Fruit fly (Drosophila melanogaster) whole organism, larva: ENCODE measurements around the gene CG34263.

Experiments
- noc ChIP-seq: fragments of 200-800 bp; sonication (Bioruptor generic); optimal IDR thresholded peaks from 3 replicates; lab custom pipeline; 2019; ENCODE audit warnings: missing biosample characterization, mild to moderate bottlenecking, missing genetic modification characterization, moderate library complexity

Gene CG34263

DNA sequence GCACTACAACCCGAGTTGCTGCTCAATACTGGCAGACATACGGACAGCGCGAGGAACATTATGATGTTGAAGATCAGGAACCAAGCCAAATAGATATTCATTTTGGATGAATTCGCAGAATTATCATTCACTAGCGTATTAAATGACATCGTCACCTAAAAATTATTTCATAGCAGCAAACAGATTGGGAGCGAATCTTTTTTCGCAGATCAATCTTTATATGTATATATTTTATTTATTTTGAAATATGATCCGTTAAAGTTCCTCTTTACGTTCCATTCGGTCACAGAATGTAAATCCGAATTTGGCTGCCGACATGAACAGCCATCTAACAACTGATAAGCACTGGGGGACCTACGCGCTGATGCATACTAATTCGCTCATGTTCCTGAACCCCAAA lies at the start of gene CG34263:
Gene CG34263 (minus strand): TSS at position 101 of the 400 bp plus-strand sequence.
- no peak for TF ChIP-seq noc (tag; lab: Kevin White, UChicago)

- TF ChIP-seq noc (tag; lab: Kevin White, UChicago): no peak
Observed at dm6 chr3L:315140-315539, 49.4 kb upstream of the CG34263 start.

- TF ChIP-seq noc (tag; lab: Kevin White, UChicago): no peak
Observed at dm6 chr3L:312323-312722, 46.6 kb upstream of the CG34263 start.

DNA sequence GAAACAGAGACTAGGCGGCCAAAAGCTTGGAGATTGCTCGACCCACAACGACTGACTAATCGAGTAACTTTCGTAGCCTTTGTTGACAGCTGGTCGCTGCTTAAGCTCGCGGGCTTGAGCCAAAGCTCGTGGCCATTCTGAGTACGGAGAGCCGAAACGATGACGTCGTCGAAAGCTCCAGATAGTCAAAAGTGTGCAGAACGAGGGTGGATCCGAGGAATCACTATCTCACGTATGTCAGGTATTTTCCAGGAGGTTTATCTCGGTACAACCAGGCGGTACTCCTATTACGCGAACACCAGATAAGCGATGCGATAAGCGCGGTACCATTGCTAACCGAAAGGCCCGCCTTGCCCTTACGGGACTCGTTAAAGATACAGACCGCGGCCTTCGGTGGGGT lies 45.9 kb upstream of the CG34263 start:
- TF ChIP-seq noc (tag; lab: Kevin White, UChicago): no peak

DNA sequence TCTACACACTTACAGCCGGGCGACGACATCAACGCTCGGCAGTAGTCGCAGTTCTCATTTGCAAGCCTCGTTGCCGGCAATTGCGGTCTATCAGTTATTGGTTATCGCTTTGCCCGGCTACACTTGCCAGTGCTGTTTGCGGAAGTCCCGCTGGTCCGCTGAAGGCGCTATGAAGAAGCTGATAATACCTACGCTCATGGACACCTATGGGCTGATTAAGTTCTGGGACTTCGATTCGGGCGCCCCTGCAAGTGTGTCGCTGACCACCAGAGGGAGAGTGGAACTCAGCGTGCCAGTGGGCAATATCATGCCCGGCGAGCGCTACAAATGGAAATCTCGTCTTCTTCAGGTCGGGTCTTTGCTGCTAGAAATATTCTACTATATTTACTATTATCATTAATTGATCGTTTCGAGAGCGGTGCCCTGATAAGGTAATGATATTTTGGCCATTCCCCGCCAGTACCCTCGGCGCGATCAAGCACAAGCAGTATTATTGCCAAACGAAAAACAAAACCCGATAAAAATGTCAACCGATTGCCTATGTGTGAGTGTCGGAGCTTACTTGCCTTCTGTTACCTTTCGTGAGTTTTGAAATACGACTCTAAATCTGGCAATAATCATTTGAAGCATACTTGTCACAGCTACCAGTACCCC lies 34.4 kb upstream of the CG34263 start:
- no peak for TF ChIP-seq noc (tag; lab: Kevin White, UChicago)

DNA sequence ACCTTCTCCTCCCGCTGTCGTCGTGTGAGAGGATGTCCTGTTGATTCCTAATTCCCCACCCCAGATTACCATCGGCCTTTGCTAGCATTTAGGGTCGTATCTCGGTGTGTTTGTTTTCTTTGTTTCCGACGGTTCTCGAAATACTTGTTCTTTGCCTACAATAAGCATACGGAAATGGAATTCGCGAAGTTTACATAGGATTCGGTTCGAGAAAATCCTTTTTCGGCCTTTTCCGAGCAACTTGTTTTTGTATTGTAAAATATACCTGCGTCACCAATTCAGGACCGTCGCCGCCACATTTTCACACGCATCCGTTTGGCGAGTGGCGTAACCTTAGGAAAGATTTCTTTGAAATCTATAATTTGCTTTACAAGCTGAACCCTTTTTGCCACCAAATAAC lies 32.8 kb upstream of the CG34263 start:
- TF ChIP-seq noc (tag; lab: Kevin White, UChicago): no peak

DNA sequence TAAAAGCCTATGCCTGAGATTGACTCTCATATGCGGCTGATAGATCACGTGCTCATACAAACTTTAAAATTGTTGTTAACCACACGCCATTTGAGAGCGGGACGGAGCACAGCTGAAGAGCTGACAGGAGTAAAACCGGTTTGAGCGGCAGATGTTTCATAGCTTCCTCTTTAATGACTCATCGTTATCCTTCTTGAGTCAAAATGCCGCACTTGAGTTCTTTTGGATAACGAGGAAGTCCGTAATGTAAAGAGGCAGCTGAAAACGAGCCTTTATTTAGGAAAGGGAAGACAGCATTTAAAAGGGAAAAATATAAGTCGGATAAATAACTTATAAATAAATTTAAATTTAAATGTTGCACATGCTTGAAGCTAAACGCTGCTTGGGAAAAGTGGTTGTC lies 31.5 kb upstream of the CG34263 start:
- no peak for TF ChIP-seq noc (tag; lab: Kevin White, UChicago)

DNA sequence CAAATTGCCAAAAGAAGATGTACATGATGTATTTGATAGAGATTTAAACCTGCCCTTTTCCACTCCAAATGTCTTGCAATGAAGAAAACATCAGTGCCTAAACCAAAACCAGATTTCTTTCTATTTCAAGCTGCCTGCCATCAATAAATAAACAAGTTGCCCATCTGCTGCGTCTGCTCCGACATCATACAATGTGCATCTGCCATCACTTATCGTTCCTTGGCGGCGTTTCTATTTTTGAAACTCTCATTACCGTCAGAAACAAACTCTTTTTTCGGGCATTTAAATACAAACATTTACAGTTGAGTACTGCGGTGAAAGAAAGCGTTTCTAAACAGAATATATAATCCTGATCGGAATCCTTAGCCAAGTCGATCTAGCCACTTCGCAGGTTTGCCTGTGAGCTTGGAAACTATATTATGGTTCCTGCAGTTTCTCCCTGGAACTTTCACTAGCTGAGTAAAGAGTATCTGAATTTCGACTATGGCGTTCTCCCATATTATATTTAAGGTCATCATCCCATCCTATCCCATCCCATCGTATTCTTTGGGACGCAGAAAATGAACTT lies 29.2 kb upstream of the CG34263 start:
- TF ChIP-seq noc (tag; lab: Kevin White, UChicago): no peak

- TF ChIP-seq noc (tag; lab: Kevin White, UChicago): no peak
Observed at dm6 chr3L:292146-292776, 26.6 kb upstream of the CG34263 start.

dm6 chr3L:291583-292145 lies 26.0 kb upstream of the CG34263 start:
- TF ChIP-seq noc (tag; lab: Kevin White, UChicago): no peak

- no peak for TF ChIP-seq noc (tag; lab: Kevin White, UChicago)
Observed at dm6 chr3L:284253-284652, 18.5 kb upstream of the CG34263 start.

DNA sequence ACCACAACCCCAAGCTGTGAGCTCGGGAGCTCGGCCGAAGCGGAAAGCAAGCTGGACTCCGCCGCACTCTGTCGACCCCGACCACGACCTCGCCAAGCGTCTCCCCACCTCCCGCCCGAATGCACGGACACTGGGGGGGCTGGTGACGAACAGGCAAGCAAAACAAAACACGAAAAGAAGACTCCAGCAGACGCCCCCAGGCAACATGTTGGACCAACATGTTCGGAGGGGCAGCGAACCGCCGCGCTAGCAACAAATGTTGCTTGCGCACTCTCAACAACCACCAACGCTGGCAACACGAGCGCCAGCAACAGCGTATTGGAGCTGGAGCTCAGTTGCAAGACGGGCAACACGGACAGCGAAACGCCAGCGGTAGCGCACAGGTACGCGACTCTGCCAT lies 16.6 kb upstream of the CG34263 start:
- TF ChIP-seq noc (tag; lab: Kevin White, UChicago): no peak

DNA sequence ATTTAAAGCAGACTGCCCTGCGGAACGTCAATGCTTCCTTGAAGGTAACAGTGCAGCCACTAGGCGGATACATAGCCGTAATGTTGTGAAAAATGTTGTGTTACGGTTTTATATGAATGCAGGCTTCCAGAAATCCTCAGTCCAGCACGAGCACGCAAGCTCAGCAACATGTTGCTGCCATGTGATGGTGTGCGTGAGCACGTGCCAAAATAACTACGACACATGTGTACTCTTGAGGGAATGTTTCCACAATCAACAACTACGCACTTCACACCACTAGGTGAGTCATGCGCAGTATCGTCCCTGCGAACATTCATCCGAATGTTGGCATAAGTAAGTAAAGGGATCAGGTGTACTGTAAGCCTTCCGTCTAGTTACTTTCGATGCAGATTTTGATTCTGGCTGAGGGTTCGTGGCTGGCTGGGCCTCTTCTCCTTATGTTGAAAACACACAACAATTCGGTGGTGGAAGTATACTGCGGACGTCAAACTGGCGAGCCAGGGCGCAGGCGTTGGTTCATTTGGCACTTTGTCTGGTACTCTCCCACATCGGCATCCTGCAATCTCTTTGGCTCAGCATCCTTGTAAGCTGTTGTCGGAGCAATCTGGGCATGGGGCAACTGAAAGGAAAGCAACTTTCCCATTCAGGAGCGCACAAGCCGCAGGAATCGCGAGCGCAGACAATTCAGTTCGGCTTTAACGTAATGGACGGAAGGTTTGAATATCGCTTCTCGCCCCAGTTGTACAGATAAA lies 11.2 kb upstream of the CG34263 start, which contains the start of gene RhoGEF3:
Gene RhoGEF3 (plus strand): TSS at position 702 of the 752 bp plus-strand sequence.
- no peak for TF ChIP-seq noc (tag; lab: Kevin White, UChicago)

- no peak for TF ChIP-seq noc (tag; lab: Kevin White, UChicago)
Observed at dm6 chr3L:274855-275254, 9.1 kb upstream of the CG34263 start, which contains the start of gene ttm2. Gene ttm2, plus strand, starts transcription at chr3L:275155.

dm6 chr3L:273291-273690 lies 7.6 kb upstream of the CG34263 start, which contains the start of gene CG32845:
Gene CG32845, minus strand, starts transcription at chr3L:273391.
- no peak for TF ChIP-seq noc (tag; lab: Kevin White, UChicago)
